Worm (Caenorhabditis elegans): ENCODE results near the gene twk-32.

Gene twk-32

ce11 chrV:13830813-13831212, 34.4 kb downstream of the twk-32 start, which contains the start of gene str-165:
TSS of gene str-165 (plus strand) at chrV:13831113.
- no peak for TF ChIP-seq unc-62 (GFP tag; optimal IDR thresholded peaks at IDR 0.05)

- no peak for TF ChIP-seq unc-62 (GFP tag; optimal IDR thresholded peaks at IDR 0.05)
Measured at ce11 chrV:13833951-13834350, 37.5 kb downstream of the twk-32 start, which contains the start of gene srx-129. TSS of gene srx-129 (plus strand) at chrV:13834251.

ce11 chrV:13837173-13837572, 40.7 kb downstream of the twk-32 start, which contains the start of gene srx-128:
TSS of gene srx-128 (plus strand) at chrV:13837473.
- TF ChIP-seq unc-62 (GFP tag; optimal IDR thresholded peaks at IDR 0.05): no peak

- TF ChIP-seq unc-62 (GFP tag; optimal IDR thresholded peaks at IDR 0.05): no peak
Measured at ce11 chrV:13839433-13839832, 43.0 kb downstream of the twk-32 start, which contains the start of gene F55B12.10. TSS of gene F55B12.10 (plus strand) at chrV:13839733.

ce11 chrV:13840909-13841308, 44.5 kb downstream of the twk-32 start, which contains the start of gene srx-17:
TSS of gene srx-17 (plus strand) at chrV:13841209.
- TF ChIP-seq unc-62 (GFP tag; optimal IDR thresholded peaks at IDR 0.05): no peak

ce11 chrV:13843147-13843546, 46.7 kb downstream of the twk-32 start, which contains the start of gene srx-130:
TSS of gene srx-130 (plus strand) at chrV:13843447.
- no peak for TF ChIP-seq unc-62 (GFP tag; optimal IDR thresholded peaks at IDR 0.05)

ce11 chrV:13845136-13845535, 48.7 kb downstream of the twk-32 start, which contains the start of gene srx-131:
TSS of gene srx-131 (plus strand) at chrV:13845436.
- no peak for TF ChIP-seq unc-62 (GFP tag; optimal IDR thresholded peaks at IDR 0.05)

ce11 chrV:13848379-13848778, 51.9 kb downstream of the twk-32 start, which contains the start of gene srx-133:
TSS of gene srx-133 (plus strand) at chrV:13848679.
- TF ChIP-seq unc-62 (GFP tag; optimal IDR thresholded peaks at IDR 0.05): no peak

- no peak for TF ChIP-seq unc-62 (GFP tag; optimal IDR thresholded peaks at IDR 0.05)
Measured at ce11 chrV:13850170-13850569, 53.7 kb downstream of the twk-32 start, which contains the start of gene hpx-2. TSS of gene hpx-2 (plus strand) at chrV:13850470.
